Worm (Caenorhabditis elegans) whole organism, young adult: ENCODE data around the gene T04A6.1.

Source experiments
- F49E8.2 ChIP-seq: sonication (generic microtip); optimal IDR thresholded peaks from 3 replicates; lab custom pipeline; 2017; ENCODE audit warnings: missing genetic modification characterization, mild to moderate bottlenecking, missing compliant biosample characterization, antibody characterized with exemption, moderate library complexity; ENCODE audit not compliant: insufficient read depth
- let-526 ChIP-seq: fragments of 200-800 bp; sonication (Bioruptor generic); IDR thresholded peaks from 2 replicates; pipeline ENCODE4 v1.3.6; 2022; ENCODE audit warnings: missing genetic modification reagents, missing genetic modification characterization, missing compliant biosample characterization
- lin-26 ChIP-seq: fragments of 200-800 bp; sonication (Bioruptor generic); IDR thresholded peaks from 2 replicates; pipeline ENCODE4 v1.3.6; 2022; ENCODE audit warnings: missing genetic modification reagents, missing genetic modification characterization, missing compliant biosample characterization
- repo-1 ChIP-seq: sonication (generic microtip); optimal IDR thresholded peaks from 2 replicates; lab custom pipeline; 2017; ENCODE audit warnings: mild to moderate bottlenecking, missing genetic modification characterization, missing compliant biosample characterization

- TF ChIP-seq lin-26 (no peak), F49E8.2 (tag; lab: Kevin White, UChicago) (no peak), repo-1 (tag; lab: Kevin White, UChicago) (no peak), let-526 (GFP tag; lab: Robert Waterston, UW) (no peak)
Observed at ce11 chrIII:7588214-7588613, 28.1 kb upstream of the T04A6.1 start, which contains the start of gene R13A5.15.
